Fruit fly (Drosophila melanogaster) whole organism, adult: Measurements from ENCODE around the gene Gdap1.

Experiments
- CG12768 ChIP-seq: fragments of 200-800 bp; sonication (Bioruptor generic); optimal IDR thresholded peaks from 2 replicates; lab custom pipeline; 2017; ENCODE audit warnings: missing biosample characterization, missing genetic modification characterization, mild to moderate bottlenecking, moderate library complexity, missing genetic modification reagents
- CG14711 ChIP-seq: fragments of 200-800 bp; sonication (Bioruptor generic); optimal IDR thresholded peaks from 2 replicates; lab custom pipeline; 2018; ENCODE audit warnings: missing biosample characterization, mild to moderate bottlenecking, missing genetic modification characterization, moderate library complexity
- CG1620 ChIP-seq: fragments of 200-800 bp; sonication (Bioruptor generic); optimal IDR thresholded peaks from 2 replicates; lab custom pipeline; 2016; ENCODE audit warnings: missing biosample characterization, missing genetic modification characterization
- CG33017 ChIP-seq: fragments of 200-800 bp; sonication (Bioruptor generic); optimal IDR thresholded peaks from 2 replicates; lab custom pipeline; 2018; ENCODE audit warnings: missing biosample characterization, mild to moderate bottlenecking, missing genetic modification characterization, moderate library complexity
- Clk ChIP-seq: fragments of 200-800 bp; sonication (Bioruptor generic); optimal IDR thresholded peaks from 2 replicates; lab custom pipeline; 2017; ENCODE audit warnings: missing biosample characterization, missing genetic modification characterization
- Mnt ChIP-seq: fragments of 200-800 bp; sonication (Bioruptor generic); optimal IDR thresholded peaks from 2 replicates; lab custom pipeline; 2016; ENCODE audit warnings: missing biosample characterization, mild to moderate bottlenecking, missing genetic modification characterization
- bab1 ChIP-seq: fragments of 200-800 bp; sonication (Bioruptor generic); optimal IDR thresholded peaks from 3 replicates; lab custom pipeline; 2019; ENCODE audit warnings: missing biosample characterization, mild to moderate bottlenecking, missing genetic modification characterization, moderate library complexity
- kay ChIP-seq: fragments of 200-800 bp; sonication (Bioruptor generic); peaks from one replicate; lab custom pipeline; 2016; ENCODE audit warnings: missing biosample characterization, missing genetic modification characterization, borderline replicate concordance
- pad ChIP-seq: fragments of 200-800 bp; sonication (Bioruptor generic); optimal IDR thresholded peaks from 3 replicates; lab custom pipeline; 2017; ENCODE audit warnings: missing biosample characterization, missing genetic modification characterization, mild to moderate bottlenecking, moderate library complexity, missing genetic modification reagents

DNA sequence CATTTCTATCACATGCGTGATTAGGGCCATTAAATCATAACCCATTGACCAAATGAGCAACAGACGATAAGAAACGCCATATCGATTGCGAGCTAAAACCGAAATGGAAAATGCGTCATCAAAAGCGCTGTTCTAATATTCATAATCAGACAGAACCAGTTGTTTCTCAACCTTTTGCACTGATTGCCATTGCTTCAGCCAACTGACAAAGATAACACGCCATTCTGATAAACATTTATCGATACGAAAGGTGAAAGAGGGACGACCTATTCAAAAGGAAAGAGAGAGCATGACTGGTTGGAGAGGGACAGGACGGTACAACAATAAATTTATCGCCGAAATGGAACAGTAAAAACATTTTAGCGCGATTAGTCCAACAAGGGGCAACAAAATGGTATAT lies 35.0 kb downstream of the Gdap1 start:
- TF ChIP-seq Mnt (GFP tag; lab: Kevin White, UChicago) (no peak), CG1620 (GFP tag; lab: Kevin White, UChicago) (no peak), pad (GFP tag; lab: Kevin White, UChicago) (no peak), bab1 (GFP tag; lab: Kevin White, UChicago) (no peak), Clk (no peak), CG33017 (tag; lab: Kevin White, UChicago) (no peak), kay (GFP tag; lab: Kevin White, UChicago) (no peak), CG14711 (no peak), CG12768 (no peak)
